Fruit fly (Drosophila melanogaster): ENCODE results near the gene TyrRII.

DNA sequence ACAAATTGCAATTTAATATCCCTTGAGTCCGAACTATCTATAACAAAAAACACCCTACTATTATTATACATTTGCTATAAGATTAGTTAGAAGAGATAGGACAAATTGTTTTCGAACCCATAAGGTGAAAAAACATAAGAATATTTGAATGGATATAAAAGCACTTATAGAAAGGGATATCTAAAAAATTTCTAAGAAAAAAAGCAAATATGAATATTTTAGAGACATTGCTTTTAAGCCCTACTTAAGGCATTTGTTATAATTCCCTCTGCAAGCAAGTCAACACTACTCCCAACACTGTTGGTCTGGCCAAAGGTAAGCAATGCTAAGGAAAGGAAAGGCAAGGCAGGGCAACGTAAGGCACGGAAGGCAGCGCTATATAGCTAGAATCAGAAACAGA, 26.0 kb upstream of the TyrRII start:
- TF ChIP-seq CG8478 (optimal IDR thresholded peaks at IDR 0.05) (no peak), CTCF (optimal IDR thresholded peaks at IDR 0.05) (no peak)
